Fruit fly (Drosophila melanogaster): ENCODE data around the gene Nmd3.
A peak's percentile ranks its signal among the peaks of the same experiment; 100 is the strongest.

Nmd3 gene

dm6 chrX:2145114-2145513, 39.4 kb downstream of the Nmd3 start, which contains the start of gene Pgd (continued):
- TF ChIP-seq phol (tag; optimal IDR thresholded peaks at IDR 0.05), result no peak
- TF ChIP-seq yki (optimal IDR thresholded peaks at IDR 0.05), result no peak
- TF ChIP-seq E2f1 (GFP tag; IDR thresholded peaks at IDR 0.05), result no peak
- TF ChIP-seq Mad (GFP tag; optimal IDR thresholded peaks at IDR 0.05), result no peak
- TF ChIP-seq nau (GFP tag; optimal IDR thresholded peaks at IDR 0.05), result no peak
- TF ChIP-seq Dbx (GFP tag; IDR thresholded peaks at IDR 0.05), result no peak
- TF ChIP-seq ash1 (GFP tag; optimal IDR thresholded peaks at IDR 0.05), result no peak
- peak; percentile 15 for TF ChIP-seq Jarid2 (GFP tag; optimal IDR thresholded peaks at IDR 0.05)
- no peak for TF ChIP-seq org-1 (GFP tag; optimal IDR thresholded peaks at IDR 0.05)
- TF ChIP-seq ranshi (GFP tag; IDR thresholded peaks at IDR 0.05), result no peak
- 0 out of 3 replicates have a peak, but pooled peaks have one; percentile 12 for TF ChIP-seq CG14860 (GFP tag; IDR thresholded peaks at IDR 0.05; ENCODE audit: partially characterized antibody)
- no peak for TF ChIP-seq Atf3 (GFP tag; optimal IDR thresholded peaks at IDR 0.05)
- TF ChIP-seq zfh1 (GFP tag; IDR thresholded peaks at IDR 0.05), result no peak
- no peak for TF ChIP-seq CG8359 (GFP tag; optimal IDR thresholded peaks at IDR 0.05; ENCODE audit: borderline replicate concordance)
- TF ChIP-seq Dip2 (GFP tag; IDR thresholded peaks at IDR 0.05), result no peak
- TF ChIP-seq CG10147 (GFP tag; optimal IDR thresholded peaks at IDR 0.05), result no peak
- TF ChIP-seq CG6765 (GFP tag; optimal IDR thresholded peaks at IDR 0.05), result no peak
- no peak for TF ChIP-seq CG32532 (GFP tag; IDR thresholded peaks at IDR 0.05)
- TF ChIP-seq croc (GFP tag; conservative IDR thresholded peaks at IDR 0.05), result no peak
- TF ChIP-seq sug (tag; optimal IDR thresholded peaks at IDR 0.05), result no peak
- no peak for TF ChIP-seq CG31388 (GFP tag; optimal IDR thresholded peaks at IDR 0.05)
- TF ChIP-seq CG9609 (GFP tag; optimal IDR thresholded peaks at IDR 0.05), result no peak
- no peak for TF ChIP-seq CG10321 (GFP tag; IDR thresholded peaks at IDR 0.05)
- TF ChIP-seq E2f2 (GFP tag; IDR thresholded peaks at IDR 0.05), result peak; percentile 82
- TF ChIP-seq Stat92E (GFP tag; optimal IDR thresholded peaks at IDR 0.05), result no peak
- no peak for TF ChIP-seq Ravus (GFP tag; IDR thresholded peaks at IDR 0.05)
- no peak for TF ChIP-seq Dad (GFP tag; optimal IDR thresholded peaks at IDR 0.05)
- peak; percentile 51; the same call in 2 of the 3 replicates for TF ChIP-seq HLH4C (GFP tag; IDR thresholded peaks at IDR 0.05; ENCODE audit: partially characterized antibody)
- TF ChIP-seq D19B (GFP tag; optimal IDR thresholded peaks at IDR 0.05), result no peak
- TF ChIP-seq cato (GFP tag; optimal IDR thresholded peaks at IDR 0.05; ENCODE audit: borderline replicate concordance), result no peak
- TF ChIP-seq aop (GFP tag; IDR thresholded peaks at IDR 0.05), result no peak
- no peak for TF ChIP-seq gsb (GFP tag; IDR thresholded peaks at IDR 0.05)
- peak; percentile 44 for TF ChIP-seq Scr (GFP tag; IDR thresholded peaks at IDR 0.05; ENCODE audit: partially characterized antibody)
- TF ChIP-seq CG9437 (GFP tag; optimal IDR thresholded peaks at IDR 0.05), result no peak
- peak; percentile 45 for TF ChIP-seq Ets65A (GFP tag)
- TF ChIP-seq psq (GFP tag; optimal IDR thresholded peaks at IDR 0.05), result no peak
- no peak for TF ChIP-seq gcm (GFP tag; optimal IDR thresholded peaks at IDR 0.05)
- TF ChIP-seq Camta (GFP tag; optimal IDR thresholded peaks at IDR 0.05), result no peak
- no peak for TF ChIP-seq CG3163 (GFP tag; optimal IDR thresholded peaks at IDR 0.05)
- no peak for TF ChIP-seq CG10431 (GFP tag; optimal IDR thresholded peaks at IDR 0.05)
- no peak for TF ChIP-seq pnt (GFP tag; optimal IDR thresholded peaks at IDR 0.05)
- TF ChIP-seq Hr78 (GFP tag; optimal IDR thresholded peaks at IDR 0.05), result peak in 1 of 2 experiments; percentile 23
- no peak for TF ChIP-seq Fer3 (tag; optimal IDR thresholded peaks at IDR 0.05)
- TF ChIP-seq CG2116 (GFP tag; optimal IDR thresholded peaks at IDR 0.05), result peak; percentile 9
- TF ChIP-seq CG34376 (GFP tag; optimal IDR thresholded peaks at IDR 0.05), result peak; percentile 39
- TF ChIP-seq Neu2 (GFP tag; optimal IDR thresholded peaks at IDR 0.05; ENCODE audit: borderline replicate concordance), result no peak
- TF ChIP-seq pum (GFP tag; optimal IDR thresholded peaks at IDR 0.05), result no peak
- no peak for TF ChIP-seq jing (GFP tag; optimal IDR thresholded peaks at IDR 0.05)
- TF ChIP-seq gce (GFP tag; IDR thresholded peaks at IDR 0.05), result no peak
- no peak for TF ChIP-seq ab (GFP tag; optimal IDR thresholded peaks at IDR 0.05)
- no peak for TF ChIP-seq CG2202 (tag; optimal IDR thresholded peaks at IDR 0.05)
- peak; percentile 12 for TF ChIP-seq Nf-YC (tag; optimal IDR thresholded peaks at IDR 0.05)

All from whole organism, embryonic.